In the genomic region with DNA sequence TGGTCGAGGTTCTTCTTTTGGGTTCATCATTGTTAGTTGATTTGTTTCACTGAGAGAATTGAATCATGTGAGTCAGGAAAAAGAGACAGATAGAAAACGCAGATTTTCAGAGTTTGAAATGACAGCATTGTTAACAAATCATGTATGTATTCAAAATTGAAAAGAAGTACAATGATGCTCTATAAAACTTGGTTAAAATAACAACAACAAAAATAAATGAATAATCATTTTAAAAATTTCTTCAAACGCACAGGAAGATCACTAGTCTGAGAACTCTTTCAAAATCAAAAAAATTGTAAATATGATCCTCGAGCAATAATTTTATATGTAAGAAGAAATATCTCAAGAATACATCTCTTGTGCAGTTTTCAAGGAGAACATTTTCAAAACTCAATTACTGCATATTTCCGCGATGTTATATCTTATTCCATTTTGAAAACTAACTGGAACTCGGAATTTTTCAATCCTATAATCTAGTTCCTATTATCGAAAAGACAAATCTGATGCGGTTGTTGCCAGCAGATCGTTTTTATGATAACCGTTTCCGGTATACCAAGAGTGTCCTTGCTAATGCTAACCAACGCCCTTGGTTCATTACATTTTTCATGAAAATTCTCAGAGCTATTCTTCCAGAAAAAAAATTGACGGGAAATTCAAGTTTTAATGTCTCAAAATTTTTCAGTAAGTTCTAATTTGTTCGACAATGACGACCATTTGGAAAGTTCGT, we compare ENCODE assay signal across 4 worm cellular contexts.
TF ChIP-seq lines count a peak whose summit lies in the region.

A gene (minus strand): TSS at position 51 of the 727 bp plus-strand sequence.

TF ChIP-seq in whole organism, L1 larva, 84 proteins besides CTCF, POLR2A, EP300 and RAD21:
- TF ChIP-seq nhr-20 (tag; optimal IDR thresholded peaks at IDR 0.05; lab: Kevin White, UChicago) (peak; percentile 67), sptf-1 (tag; optimal IDR thresholded peaks at IDR 0.05; lab: Kevin White, UChicago) (no peak), tlp-1 (tag; optimal IDR thresholded peaks at IDR 0.05; lab: Kevin White, UChicago) (no peak)

TF ChIP-seq in whole organism, L2 larva, 48 proteins besides CTCF, POLR2A, EP300 and RAD21:
- TF ChIP-seq ama-1 (optimal IDR thresholded peaks at IDR 0.05; lab: Kevin White, UChicago) (no peak), sma-9 (GFP tag; optimal IDR thresholded peaks at IDR 0.05; lab: Kevin White, UChicago) (peak; percentile 9), sma-9 (tag; optimal IDR thresholded peaks at IDR 0.05; lab: Kevin White, UChicago) (no peak), mab-5 (tag; optimal IDR thresholded peaks at IDR 0.05; lab: Kevin White, UChicago) (no peak), elt-1 (tag; optimal IDR thresholded peaks at IDR 0.05; lab: Kevin White, UChicago) (peak; percentile 35)
TF ChIP-seq in whole organism, L2 larva: peak in this region for 2.

TF ChIP-seq in whole organism, L3 larva, 47 proteins besides CTCF, POLR2A, EP300 and RAD21:
- TF ChIP-seq elt-1 (tag; optimal IDR thresholded peaks at IDR 0.05; lab: Kevin White, UChicago), result peak; percentile 66
- TF ChIP-seq fos-1 (tag; optimal IDR thresholded peaks at IDR 0.05; lab: Kevin White, UChicago), result no peak

TF ChIP-seq in whole organism, mixed stage, embryonic, 35 proteins besides CTCF, POLR2A, EP300 and RAD21:
- peak; percentile 26 for TF ChIP-seq elt-1 (tag; optimal IDR thresholded peaks at IDR 0.05; lab: Kevin White, UChicago; ENCODE audit: borderline replicate concordance, insufficient read depth)
- no peak for TF ChIP-seq sem-2 (GFP tag; optimal IDR thresholded peaks at IDR 0.05; lab: Kevin White, UChicago)
TF ChIP-seq in whole organism, mixed stage, embryonic: peak in this region for 1.
